Fruit fly (Drosophila melanogaster) whole organism, wandering third instar larva: ENCODE data around the gene Acp1.

ENCODE experiments used
- Abd-B ChIP-seq: fragments of >200 bp; optimal IDR thresholded peaks from 2 replicates; lab custom pipeline; 2017; ENCODE audit warnings: missing biosample characterization, missing genetic modification characterization
- CrebA ChIP-seq: fragments of 200-800 bp; sonication (Bioruptor generic); optimal IDR thresholded peaks from 2 replicates; lab custom pipeline; 2016; ENCODE audit warnings: missing biosample characterization, mild to moderate bottlenecking, missing genetic modification characterization, borderline replicate concordance
- Dfd ChIP-seq: fragments of >200 bp; optimal IDR thresholded peaks from 2 replicates; lab custom pipeline; 2017; ENCODE audit warnings: missing biosample characterization, missing genetic modification characterization
- HLH106 ChIP-seq: fragments of 200-800 bp; optimal IDR thresholded peaks from 3 replicates; lab custom pipeline; 2019; ENCODE audit warnings: missing biosample characterization, mild to moderate bottlenecking, missing genetic modification characterization, moderate library complexity
- Hr83 ChIP-seq: fragments of 200-300 bp; sonication (Bioruptor generic); optimal IDR thresholded peaks from 2 replicates; lab custom pipeline; 2016; ENCODE audit warnings: missing biosample characterization, mild to moderate bottlenecking, missing genetic modification characterization, moderate library complexity; ENCODE audit not compliant: poor library complexity, severe bottlenecking
- Vsx2 ChIP-seq: fragments of 200-300, 225-300 bp; sonication (Bioruptor generic); optimal IDR thresholded peaks from 2 replicates; lab custom pipeline; 2018; ENCODE audit warnings: missing biosample characterization, missing genetic modification characterization; ENCODE audit not compliant: partially characterized antibody
- br ChIP-seq: fragments of 200-800 bp; sonication (Bioruptor generic); optimal IDR thresholded peaks from 2 replicates; lab custom pipeline; 2016; ENCODE audit warnings: missing biosample characterization, missing genetic modification characterization
- fru ChIP-seq: fragments of 200-800 bp; sonication (Bioruptor generic); optimal IDR thresholded peaks from 3 replicates; lab custom pipeline; 2016; ENCODE audit warnings: missing biosample characterization, mild to moderate bottlenecking, missing genetic modification characterization
- h ChIP-seq: fragments of 200-800 bp; sonication (Bioruptor generic); optimal IDR thresholded peaks from 3 replicates; lab custom pipeline; 2016; ENCODE audit warnings: missing biosample characterization, mild to moderate bottlenecking, missing genetic modification characterization
- psq ChIP-seq: fragments of 200-800 bp; sonication (Bioruptor generic); optimal IDR thresholded peaks from 3 replicates; lab custom pipeline; 2017; ENCODE audit warnings: missing biosample characterization, mild to moderate bottlenecking, missing genetic modification characterization, moderate library complexity
- usp ChIP-seq: fragments of >200 bp; optimal IDR thresholded peaks from 2 replicates; lab custom pipeline; 2017; ENCODE audit warnings: missing biosample characterization, missing genetic modification characterization

dm6 chr2L:7777979-7778692, 36.8 kb upstream of the Acp1 start, which contains the start of gene CG7179:
- TF ChIP-seq CrebA (GFP tag; lab: Kevin White, UChicago) (no peak), usp (GFP tag; lab: Kevin White, UChicago) (no peak), br (GFP tag; lab: Kevin White, UChicago) (no peak), h (GFP tag; lab: Kevin White, UChicago) (no peak), psq (GFP tag; lab: Kevin White, UChicago) (no peak), fru (no peak), HLH106 (no peak), Dfd (GFP tag; lab: Kevin White, UChicago) (no peak), Hr83 (GFP tag; lab: Kevin White, UChicago) (no peak), Abd-B (GFP tag; lab: Kevin White, UChicago) (no peak), Vsx2 (no peak)
